Worm (Caenorhabditis elegans): ENCODE results near the gene C35B1.9.

The C35B1.9 gene

ce11 chrIV:4049398-4049998 lies 31.2 kb downstream of the C35B1.9 start, which contains the start of gene pcn-1:
Gene pcn-1 (minus strand): TSS chrIV:4049448.
- TF ChIP-seq snpc-4 (tag; optimal IDR thresholded peaks at IDR 0.05) (no peak), pqm-1 (tag; optimal IDR thresholded peaks at IDR 0.05) (no peak), mep-1 (tag; optimal IDR thresholded peaks at IDR 0.05) (peak; percentile 93), F37D6.2 (tag; optimal IDR thresholded peaks at IDR 0.05) (peak; percentile 94), Y75B8A.6 (GFP tag; IDR thresholded peaks at IDR 0.05) (no peak), mdl-1 (tag; optimal IDR thresholded peaks at IDR 0.05) (peak in 1 of 2 experiments; percentile 12), zfp-2 (tag; optimal IDR thresholded peaks at IDR 0.05) (peak; percentile 79), Y48G9A.11 (GFP tag; IDR thresholded peaks at IDR 0.05) (peak; percentile 91), hif-1 (tag; optimal IDR thresholded peaks at IDR 0.05) (peak; percentile 80 to 87), nhr-28 (tag; optimal IDR thresholded peaks at IDR 0.05) (peak; percentile 63), tra-1 (GFP tag; IDR thresholded peaks at IDR 0.05) (peak; percentile 86), ama-1 (optimal IDR thresholded peaks at IDR 0.05) (peak; percentile 70), mxl-2 (GFP tag; conservative IDR thresholded peaks at IDR 0.05) (peak; percentile 84), F49E8.2 (tag; optimal IDR thresholded peaks at IDR 0.05; ENCODE audit: borderline replicate concordance) (peak; percentile 96), lsy-2 (tag; optimal IDR thresholded peaks at IDR 0.05) (peak; percentile 68 to 96), hmg-1.1 (GFP tag; IDR thresholded peaks at IDR 0.05) (peak; percentile 92), unc-62 (GFP tag; optimal IDR thresholded peaks at IDR 0.05 in 1 of 2) (peak in 1 of 2 experiments; percentile 97), unc-62 (tag; optimal IDR thresholded peaks at IDR 0.05) (no peak), hlh-30 (tag; optimal IDR thresholded peaks at IDR 0.05; ENCODE audit: insufficient read depth) (peak; percentile 85), php-3 (GFP tag; IDR thresholded peaks at IDR 0.05) (peak; percentile 87), tag-97 (GFP tag; IDR thresholded peaks at IDR 0.05) (no peak), daf-16 (GFP tag; optimal IDR thresholded peaks at IDR 0.05) (peak; percentile 42 to 90), daf-16 (tag; optimal IDR thresholded peaks at IDR 0.05) (peak; percentile 31), duxl-1 (tag; optimal IDR thresholded peaks at IDR 0.05; ENCODE audit: poor library complexity) (peak; percentile 87), ztf-7 (tag; optimal IDR thresholded peaks at IDR 0.05) (peak; percentile 78), R02D3.7 (tag; optimal IDR thresholded peaks at IDR 0.05) (no peak), Y5F2A.4 (GFP tag; optimal IDR thresholded peaks at IDR 0.05) (peak; percentile 53), nhr-48 (tag; optimal IDR thresholded peaks at IDR 0.05) (peak; percentile 86), lin-1 (GFP tag; IDR thresholded peaks at IDR 0.05) (peak; percentile 71), spr-3 (GFP tag; optimal IDR thresholded peaks at IDR 0.05) (peak; percentile 92), ztf-11 (tag; optimal IDR thresholded peaks at IDR 0.05) (no peak), lir-3 (tag; optimal IDR thresholded peaks at IDR 0.05) (peak; percentile 53), zfp-3 (GFP tag; conservative IDR thresholded peaks at IDR 0.05) (peak; percentile 94), mes-2 (tag; optimal IDR thresholded peaks at IDR 0.05; ENCODE audit: poor library complexity, severe bottlenecking) (peak; percentile 91), lin-38 (GFP tag; IDR thresholded peaks at IDR 0.05) (peak; percentile 94), hlh-11 (tag; optimal IDR thresholded peaks at IDR 0.05) (peak; percentile 94), nhr-42 (GFP tag; IDR thresholded peaks at IDR 0.05) (peak; percentile 94), nhr-77 (tag; optimal IDR thresholded peaks at IDR 0.05) (peak; percentile 89), Y105C5A.15 (GFP tag; IDR thresholded peaks at IDR 0.05) (0 out of 2 replicates have a peak, but pooled peaks have one; percentile 43), D1046.2 (GFP tag; IDR thresholded peaks at IDR 0.05) (peak; percentile 64; the same call in 1 of the 2 replicates), vab-7 (GFP tag; IDR thresholded peaks at IDR 0.05) (peak; percentile 57), lim-7 (GFP tag; IDR thresholded peaks at IDR 0.05) (no peak), saeg-2 (GFP tag; IDR thresholded peaks at IDR 0.05) (peak; percentile 89), ces-1 (GFP tag; optimal IDR thresholded peaks at IDR 0.05) (no peak), dpl-1 (GFP tag; optimal IDR thresholded peaks at IDR 0.05) (peak; percentile 99), lin-29 (GFP tag; IDR thresholded peaks at IDR 0.05) (peak; percentile 88), sdz-12 (GFP tag; optimal IDR thresholded peaks at IDR 0.05) (no peak), aha-1 (tag) (peak; percentile 95), dve-1 (tag; optimal IDR thresholded peaks at IDR 0.05; ENCODE audit: insufficient read depth) (peak; percentile 96), pha-4 (GFP tag; IDR thresholded peaks at IDR 0.05) (peak; percentile 94), pha-4 (tag; optimal IDR thresholded peaks at IDR 0.05) (no peak)
